Worm (Caenorhabditis elegans) whole organism, early embryonic: ENCODE measurements around the gene pigg-1.

ENCODE experiments used
- B0310.2 ChIP-seq: sonication (generic microtip); optimal IDR thresholded peaks from 2 replicates; lab custom pipeline; 2016; ENCODE audit warnings: mild to moderate bottlenecking, missing genetic modification characterization, missing compliant biosample characterization
- F13C5.2 ChIP-seq: sonication (generic microtip); optimal IDR thresholded peaks from 2 replicates; lab custom pipeline; 2017; ENCODE audit warnings: mild to moderate bottlenecking, missing genetic modification characterization, inconsistent platforms, missing compliant biosample characterization
- aly-1 ChIP-seq: sonication (generic microtip); optimal IDR thresholded peaks from 2 replicates; lab custom pipeline; 2016; ENCODE audit warnings: missing genetic modification characterization, missing compliant biosample characterization
- ama-1 ChIP-seq: fragments of 150-350 bp; optimal IDR thresholded peaks from 2 replicates; lab custom pipeline; 2014
- ceh-36 ChIP-seq: sonication (generic microtip); optimal IDR thresholded peaks from 2 replicates; lab custom pipeline; 2016; ENCODE audit warnings: missing genetic modification characterization, inconsistent platforms, missing compliant biosample characterization
- ets-7 ChIP-seq: sonication (generic microtip); optimal IDR thresholded peaks from 2 replicates; lab custom pipeline; 2016; ENCODE audit warnings: missing genotype, missing genetic modification characterization, missing compliant biosample characterization
- flt-1 ChIP-seq: fragments of 200-800 bp; sonication (Bioruptor generic); IDR thresholded peaks from 2 replicates; pipeline ENCODE4 v1.3.6; 2022; ENCODE audit warnings: missing genetic modification characterization, missing compliant biosample characterization
- hmbx-1 ChIP-seq: sonication (generic microtip); optimal IDR thresholded peaks from 2 replicates; lab custom pipeline; 2016; ENCODE audit warnings: mild to moderate bottlenecking, missing genetic modification characterization, missing compliant biosample characterization
- hnd-1 ChIP-seq: sonication (generic microtip); optimal IDR thresholded peaks from 2 replicates; lab custom pipeline; 2016; ENCODE audit warnings: missing genetic modification characterization, missing compliant biosample characterization
- scrt-1 ChIP-seq: fragments of 200-800 bp; sonication (Bioruptor generic); IDR thresholded peaks from 2 replicates; pipeline ENCODE4 v1.3.6; 2022; ENCODE audit warnings: missing genetic modification characterization, missing compliant biosample characterization
- sea-1 ChIP-seq: fragments of 200-800 bp; sonication (Bioruptor generic); conservative IDR thresholded peaks from 2 replicates; pipeline ENCODE4 v1.3.6; 2022; ENCODE audit warnings: missing genetic modification characterization, missing compliant biosample characterization

- no peak for TF ChIP-seq ama-1 (lab: Kevin White, UChicago)
- TF ChIP-seq ets-7 = no peak
- TF ChIP-seq B0310.2 (tag; lab: Kevin White, UChicago) = no peak
- TF ChIP-seq hnd-1 (tag; lab: Kevin White, UChicago) = no peak
- TF ChIP-seq F13C5.2 = no peak
- no peak for TF ChIP-seq aly-1 (tag; lab: Kevin White, UChicago)
- no peak for TF ChIP-seq flt-1 (GFP tag; lab: Robert Waterston, UW)
- TF ChIP-seq sea-1 = no peak
- no peak for TF ChIP-seq hmbx-1 (tag; lab: Kevin White, UChicago)
- no peak for TF ChIP-seq scrt-1
- no peak for TF ChIP-seq ceh-36 (tag; lab: Kevin White, UChicago)
Observed at ce11 chrII:8581700-8582099, 18.4 kb downstream of the pigg-1 start, which contains the start of gene arl-1.
